Fruit fly (Drosophila melanogaster): ENCODE data around the gene CG31848.
A peak's percentile ranks its signal among the peaks of the same experiment; 100 is the strongest.

The CG31848 gene

DNA sequence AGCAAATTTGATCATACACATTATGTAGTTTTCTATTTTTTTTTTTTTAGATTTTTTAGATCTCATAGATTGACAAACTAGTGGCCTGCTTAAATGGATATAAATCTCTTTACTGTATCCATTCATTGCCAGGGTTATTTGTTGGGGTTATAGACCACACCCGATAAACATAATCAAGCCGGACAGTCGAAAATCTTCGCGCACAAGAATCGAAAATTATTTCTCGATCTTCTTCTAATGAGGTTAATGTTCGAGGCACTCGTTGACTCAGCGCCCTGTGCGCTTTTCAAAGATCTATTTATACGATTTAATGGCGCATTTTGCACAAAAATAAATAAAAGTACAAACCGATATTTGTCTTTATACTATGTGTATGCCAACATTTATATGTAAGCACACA lies 6.0 kb downstream of the CG31848 start, which contains the start of gene CG31730:
TSS of gene CG31730 (minus strand) at position 101 of the 400 bp plus-strand sequence.
- TF ChIP-seq CG34406 (GFP tag; optimal IDR thresholded peaks at IDR 0.05) (no peak), vri (GFP tag; optimal IDR thresholded peaks at IDR 0.05) (no peak), CG8119 (GFP tag; IDR thresholded peaks at IDR 0.05) (no peak), CG11294 (GFP tag; IDR thresholded peaks at IDR 0.05) (no peak), CG8632 (GFP tag; optimal IDR thresholded peaks at IDR 0.05) (no peak), eg (GFP tag; IDR thresholded peaks at IDR 0.05) (no peak), Gug (GFP tag; IDR thresholded peaks at IDR 0.05) (no peak), Sox102F (GFP tag; optimal IDR thresholded peaks at IDR 0.05) (no peak), CG10631 (GFP tag; optimal IDR thresholded peaks at IDR 0.05) (no peak), CG6163 (GFP tag; IDR thresholded peaks at IDR 0.05) (no peak), CG6854 (GFP tag; optimal IDR thresholded peaks at IDR 0.05) (no peak), CG6276 (GFP tag; optimal IDR thresholded peaks at IDR 0.05) (no peak), ss (GFP tag; optimal IDR thresholded peaks at IDR 0.05) (no peak)

DNA sequence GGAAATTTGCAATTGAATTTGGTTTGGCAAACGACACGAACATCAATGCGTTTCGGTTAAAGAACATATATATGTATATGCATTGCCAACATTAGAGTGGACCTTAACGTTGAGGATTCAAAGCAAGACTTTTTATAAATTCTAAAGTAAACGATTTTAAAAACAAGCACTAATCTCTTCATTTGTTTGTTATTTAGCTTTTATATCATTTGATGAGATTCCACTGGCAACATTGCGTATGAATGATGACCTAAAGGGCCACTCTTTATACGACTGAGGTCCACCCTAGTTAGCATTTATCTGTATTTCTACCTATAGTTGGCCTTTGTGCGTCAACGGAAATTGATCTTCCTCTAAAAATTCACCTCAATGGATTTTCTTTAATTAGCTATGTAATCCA lies 7.0 kb downstream of the CG31848 start:
- TF ChIP-seq dac (GFP tag; optimal IDR thresholded peaks at IDR 0.05) (no peak), pdm3 (GFP tag; optimal IDR thresholded peaks at IDR 0.05) (peak; percentile 32), CG10669 (GFP tag; optimal IDR thresholded peaks at IDR 0.05) (no peak), Hr39 (GFP tag; optimal IDR thresholded peaks at IDR 0.05) (no peak), CG32006 (GFP tag; optimal IDR thresholded peaks at IDR 0.05) (peak; percentile 24), svp (GFP tag) (no peak), dsx (GFP tag; optimal IDR thresholded peaks at IDR 0.05; ENCODE audit: poor library complexity, severe bottlenecking) (no peak), CG6163 (GFP tag; IDR thresholded peaks at IDR 0.05) (peak; percentile 53; the same call in 1 of the 3 replicates), CG3919 (GFP tag; optimal IDR thresholded peaks at IDR 0.05) (peak; percentile 42), CG15336 (GFP tag; IDR thresholded peaks at IDR 0.05) (peak; percentile 66), CG4318 (GFP tag; optimal IDR thresholded peaks at IDR 0.05) (no peak), net (GFP tag; optimal IDR thresholded peaks at IDR 0.05) (peak; percentile 22), OdsH (GFP tag; optimal IDR thresholded peaks at IDR 0.05) (peak; percentile 35), CG8119 (GFP tag; IDR thresholded peaks at IDR 0.05) (peak; percentile 60; the same call in 2 of the 3 replicates), CG11294 (GFP tag; IDR thresholded peaks at IDR 0.05) (no peak), CG10631 (GFP tag; optimal IDR thresholded peaks at IDR 0.05) (peak; percentile 21), CG6276 (GFP tag; optimal IDR thresholded peaks at IDR 0.05) (peak; percentile 52), Met (GFP tag; optimal IDR thresholded peaks at IDR 0.05) (peak; percentile 18), Eip78C (GFP tag) (peak; percentile 82), Lpt (GFP tag; optimal IDR thresholded peaks at IDR 0.05) (peak; percentile 18), topi (GFP tag; optimal IDR thresholded peaks at IDR 0.05) (no peak), achi (GFP tag; optimal IDR thresholded peaks at IDR 0.05) (peak; percentile 48), Hr4 (GFP tag; optimal IDR thresholded peaks at IDR 0.05) (peak; percentile 29)

DNA sequence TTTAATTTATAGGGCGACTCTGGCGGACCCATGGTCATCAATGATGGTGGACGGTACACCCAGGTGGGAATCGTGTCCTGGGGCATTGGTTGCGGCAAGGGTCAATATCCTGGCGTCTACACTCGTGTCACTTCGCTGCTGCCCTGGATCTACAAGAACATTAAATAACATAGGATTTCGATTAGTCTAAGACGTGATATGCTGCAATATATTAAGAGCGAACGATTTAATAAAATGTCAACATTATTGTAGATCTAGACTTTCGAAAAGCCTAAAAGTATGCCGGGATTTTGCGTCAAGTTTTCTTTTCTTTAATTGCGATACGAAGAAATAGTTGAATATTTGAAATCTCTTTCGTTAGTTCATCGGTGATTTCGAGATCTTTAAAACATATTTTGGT lies 8.5 kb downstream of the CG31848 start, which contains the start of gene Naa20B:
TSS of gene Naa20B (plus strand) at position 301 of the 400 bp plus-strand sequence.
- no peak for TF ChIP-seq Eip75B (GFP tag; optimal IDR thresholded peaks at IDR 0.05)
- TF ChIP-seq CG34406 (GFP tag; optimal IDR thresholded peaks at IDR 0.05) = no peak
- no peak for TF ChIP-seq topi (GFP tag; optimal IDR thresholded peaks at IDR 0.05)
- TF ChIP-seq Ets21C (GFP tag; optimal IDR thresholded peaks at IDR 0.05) = no peak
- TF ChIP-seq Blimp-1 (GFP tag; optimal IDR thresholded peaks at IDR 0.05) = no peak
- no peak for TF ChIP-seq eg (GFP tag; IDR thresholded peaks at IDR 0.05)
- TF ChIP-seq CG10631 (GFP tag; optimal IDR thresholded peaks at IDR 0.05) = no peak
- TF ChIP-seq CG7368 (GFP tag; optimal IDR thresholded peaks at IDR 0.05) = no peak
- TF ChIP-seq vri (GFP tag; optimal IDR thresholded peaks at IDR 0.05) = no peak
- no peak for TF ChIP-seq OdsH (GFP tag; optimal IDR thresholded peaks at IDR 0.05)
- no peak for TF ChIP-seq CG3032 (tag; optimal IDR thresholded peaks at IDR 0.05)
- TF ChIP-seq fd85E (GFP tag; optimal IDR thresholded peaks at IDR 0.05) = no peak

DNA sequence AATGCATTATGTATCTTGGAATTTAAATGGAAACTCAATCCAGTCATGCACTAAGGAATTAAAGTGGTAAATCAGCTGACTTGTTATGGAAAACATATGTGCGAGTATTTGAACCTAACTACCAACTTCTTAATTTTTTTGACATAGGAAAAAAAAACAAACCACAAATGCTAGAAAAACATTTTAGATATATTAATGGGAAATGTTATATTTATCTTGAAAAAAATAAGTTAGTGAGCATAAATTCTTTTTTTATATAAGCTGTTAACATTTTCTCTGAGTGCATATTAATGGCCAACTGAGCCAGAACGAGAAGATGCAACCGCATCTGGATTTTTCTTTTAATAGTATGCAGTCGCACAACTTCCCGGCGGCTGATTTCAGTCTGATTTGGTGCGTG lies 14.5 kb downstream of the CG31848 start:
- peak; percentile 1 for TF ChIP-seq Sox14 (GFP tag; optimal IDR thresholded peaks at IDR 0.05)
- TF ChIP-seq CG10669 (GFP tag; optimal IDR thresholded peaks at IDR 0.05) = no peak
- TF ChIP-seq CG15336 (GFP tag; IDR thresholded peaks at IDR 0.05) = 0 out of 2 replicates have a peak, but pooled peaks have one; percentile 15
- TF ChIP-seq Blimp-1 (GFP tag; optimal IDR thresholded peaks at IDR 0.05) = no peak
- peak in 1 of 2 experiments; percentile 7 for TF ChIP-seq ss (GFP tag; optimal IDR thresholded peaks at IDR 0.05)
- TF ChIP-seq salr (GFP tag; optimal IDR thresholded peaks at IDR 0.05) = no peak
- TF ChIP-seq CG8119 (GFP tag; IDR thresholded peaks at IDR 0.05) = 0 out of 3 replicates have a peak, but pooled peaks have one; percentile 24
- TF ChIP-seq dac (GFP tag; optimal IDR thresholded peaks at IDR 0.05) = no peak
- TF ChIP-seq cyc (GFP tag; optimal IDR thresholded peaks at IDR 0.05) = no peak
- peak; percentile 74 for TF ChIP-seq Eip78C (GFP tag)
- no peak for TF ChIP-seq pdm3 (GFP tag; optimal IDR thresholded peaks at IDR 0.05)
- peak; percentile 16 for TF ChIP-seq CG3032 (tag; optimal IDR thresholded peaks at IDR 0.05)
- no peak for TF ChIP-seq Sox15 (GFP tag; optimal IDR thresholded peaks at IDR 0.05)
- peak; percentile 9 for TF ChIP-seq CG6276 (GFP tag; optimal IDR thresholded peaks at IDR 0.05)
- peak; percentile 20 for TF ChIP-seq Lpt (GFP tag; optimal IDR thresholded peaks at IDR 0.05)
- peak; percentile 46 for TF ChIP-seq CG32006 (GFP tag; optimal IDR thresholded peaks at IDR 0.05)
- peak; percentile 31 for TF ChIP-seq CG6808 (GFP tag; optimal IDR thresholded peaks at IDR 0.05)
- TF ChIP-seq CG1621 (tag; optimal IDR thresholded peaks at IDR 0.05) = no peak
- no peak for TF ChIP-seq CG16779 (tag; optimal IDR thresholded peaks at IDR 0.05)
- peak; percentile 15 for TF ChIP-seq CG4318 (GFP tag; optimal IDR thresholded peaks at IDR 0.05)
- TF ChIP-seq achi (GFP tag; optimal IDR thresholded peaks at IDR 0.05) = peak; percentile 22
- TF ChIP-seq CG8632 (GFP tag; optimal IDR thresholded peaks at IDR 0.05) = no peak
